Fruit fly (Drosophila melanogaster) whole organism, embryonic: ENCODE measurements around the gene Unr.

Experiments
- Abd-B ChIP-seq: fragments of 200-800 bp; sonication (Bioruptor generic); optimal IDR thresholded peaks from 2 replicates; lab custom pipeline; 2018; ENCODE audit warnings: missing biosample characterization, mild to moderate bottlenecking, missing genetic modification characterization, moderate library complexity
- CG10366 ChIP-seq: fragments of 200-800 bp; sonication (Bioruptor generic); IDR thresholded peaks from 2 replicates; pipeline ENCODE4 v1.3.6; 2022; ENCODE audit warnings: missing biosample characterization, missing genetic modification characterization
- CG11247 ChIP-seq: fragments of 200-800 bp; sonication (Bioruptor generic); IDR thresholded peaks from 2 replicates; pipeline ENCODE4 v1.3.6; 2022; ENCODE audit warnings: missing biosample characterization, missing genetic modification characterization
- CG11504 ChIP-seq: fragments of 200-800 bp; sonication (Bioruptor generic); optimal IDR thresholded peaks from 3 replicates; lab custom pipeline; 2019; ENCODE audit warnings: missing biosample characterization, mild to moderate bottlenecking, missing genetic modification characterization, moderate library complexity
- CG12942 ChIP-seq: fragments of 200-800 bp; sonication (Bioruptor generic); optimal IDR thresholded peaks from 3 replicates; lab custom pipeline; 2016; ENCODE audit warnings: missing biosample characterization, missing genetic modification characterization
- CG1603 ChIP-seq: fragments of 200-800 bp; sonication (Bioruptor generic); optimal IDR thresholded peaks from 2 replicates; lab custom pipeline; 2019; ENCODE audit warnings: missing biosample characterization, mild to moderate bottlenecking, missing genetic modification characterization, moderate library complexity
- CG16779 ChIP-seq: fragments of 200-800 bp; sonication (Bioruptor generic); IDR thresholded peaks from 2 replicates; pipeline ENCODE4 v1.3.6; 2022; ENCODE audit warnings: missing biosample characterization, missing genetic modification characterization
- CG16815 ChIP-seq: fragments of 200-800 bp; sonication (Bioruptor generic); optimal IDR thresholded peaks from 3 replicates; lab custom pipeline; 2017; ENCODE audit warnings: missing biosample characterization, mild to moderate bottlenecking, missing genetic modification characterization
- CG18619 ChIP-seq: fragments of 200-800 bp; sonication (Bioruptor generic); optimal IDR thresholded peaks from 3 replicates; lab custom pipeline; 2017; ENCODE audit warnings: missing biosample characterization, mild to moderate bottlenecking, missing genetic modification characterization
- CG2678 ChIP-seq: fragments of 200-800 bp; sonication (Bioruptor generic); optimal IDR thresholded peaks from 3 replicates; lab custom pipeline; 2019; ENCODE audit warnings: missing biosample characterization, mild to moderate bottlenecking, missing genetic modification characterization, moderate library complexity
- CG2712 ChIP-seq: fragments of 200-800 bp; optimal IDR thresholded peaks from 3 replicates; lab custom pipeline; 2019; ENCODE audit warnings: missing biosample characterization, mild to moderate bottlenecking, missing genetic modification characterization, moderate library complexity
- CG3065 ChIP-seq: fragments of 200-800 bp; sonication (Bioruptor generic); optimal IDR thresholded peaks from 2 replicates; lab custom pipeline; 2016; ENCODE audit warnings: missing biosample characterization, missing genetic modification characterization
- CG31388 ChIP-seq: fragments of 200-800 bp; sonication (Bioruptor generic); optimal IDR thresholded peaks from 2 replicates; lab custom pipeline; 2016; ENCODE audit warnings: missing biosample characterization, missing genetic modification characterization
- CG4360 ChIP-seq: fragments of 200-800 bp; sonication (Bioruptor generic); IDR thresholded peaks from 2 replicates; pipeline ENCODE4 v1.3.6; 2022; ENCODE audit warnings: missing biosample characterization, missing genetic modification characterization
- CG4424 ChIP-seq: fragments of 200-800 bp; sonication (Bioruptor generic); optimal IDR thresholded peaks from 3 replicates; lab custom pipeline; 2016; ENCODE audit warnings: missing biosample characterization, missing genetic modification characterization
- CG6175 ChIP-seq: fragments of 200-800 bp; sonication (Bioruptor generic); IDR thresholded peaks from 3 replicates; pipeline ENCODE4 v1.3.6; 2022; ENCODE audit warnings: missing biosample characterization, missing genetic modification characterization
- CG6689 ChIP-seq: fragments of 200-800 bp; sonication (Bioruptor generic); IDR thresholded peaks from 2 replicates; pipeline ENCODE4 v1.3.6; 2022; ENCODE audit warnings: missing biosample characterization, missing genetic modification characterization
- CG6765 ChIP-seq: fragments of 200-800 bp; sonication (Bioruptor generic); optimal IDR thresholded peaks from 3 replicates; lab custom pipeline; 2017; ENCODE audit warnings: missing biosample characterization, mild to moderate bottlenecking, missing genetic modification characterization
- CG7271 ChIP-seq: fragments of 200-800 bp; sonication (Bioruptor generic); optimal IDR thresholded peaks from 2 replicates; lab custom pipeline; 2018; ENCODE audit warnings: missing biosample characterization, mild to moderate bottlenecking, missing genetic modification characterization, moderate library complexity
- CG7357 ChIP-seq: fragments of 200-800 bp; sonication (Bioruptor generic); IDR thresholded peaks from 3 replicates; pipeline ENCODE4 v1.3.6; 2022; ENCODE audit warnings: missing biosample characterization, missing genetic modification characterization
- CG7786 ChIP-seq: fragments of 200-800 bp; sonication (Bioruptor generic); optimal IDR thresholded peaks from 2 replicates; lab custom pipeline; 2016; ENCODE audit warnings: missing biosample characterization, missing genetic modification characterization
- CG7987 ChIP-seq: fragments of 200-800 bp; sonication (Bioruptor generic); optimal IDR thresholded peaks from 2 replicates; lab custom pipeline; 2018; ENCODE audit warnings: missing biosample characterization, mild to moderate bottlenecking, missing genetic modification characterization, moderate library complexity
- CG9817 ChIP-seq: fragments of 200-800 bp; sonication (Bioruptor generic); optimal IDR thresholded peaks from 2 replicates; lab custom pipeline; 2018; ENCODE audit warnings: missing biosample characterization, mild to moderate bottlenecking, missing genetic modification characterization, moderate library complexity
- Camta ChIP-seq: fragments of 200-800 bp; sonication (Bioruptor generic); optimal IDR thresholded peaks from 2 replicates; lab custom pipeline; 2016; ENCODE audit warnings: missing biosample characterization, missing genetic modification characterization
- Dad ChIP-seq: fragments of 200-800 bp; sonication (Bioruptor generic); optimal IDR thresholded peaks from 3 replicates; lab custom pipeline; 2016; ENCODE audit warnings: missing biosample characterization, missing genetic modification characterization
- Dip2 ChIP-seq: fragments of 200-800 bp; sonication (Bioruptor generic); IDR thresholded peaks from 2 replicates; pipeline ENCODE4 v1.3.6; 2022; ENCODE audit warnings: missing biosample characterization, missing genetic modification characterization
- HLHmδ ChIP-seq: fragments of 200-800 bp; sonication (Bioruptor generic); optimal IDR thresholded peaks from 2 replicates; lab custom pipeline; 2018; ENCODE audit warnings: missing biosample characterization, mild to moderate bottlenecking, missing genetic modification characterization, moderate library complexity
- Hr3 ChIP-seq: fragments of 200-800 bp; sonication (Bioruptor generic); optimal IDR thresholded peaks from 3 replicates; lab custom pipeline; 2016; ENCODE audit warnings: missing biosample characterization, missing genetic modification characterization
- MBD-R2 ChIP-seq: fragments of 200-800 bp; sonication (Bioruptor generic); IDR thresholded peaks from 2 replicates; pipeline ENCODE4 v1.3.6; 2022; ENCODE audit warnings: missing biosample characterization, missing genetic modification characterization
- Med ChIP-seq: fragments of 200-800 bp; sonication (Bioruptor generic); peaks from one replicate; lab custom pipeline; 2016; ENCODE audit warnings: missing biosample characterization, missing genetic modification characterization, mild to moderate bottlenecking, inconsistent platforms, moderate library complexity
- Meics ChIP-seq: fragments of 200-800 bp; sonication (Bioruptor generic); optimal IDR thresholded peaks from 2 replicates; lab custom pipeline; 2017; ENCODE audit warnings: missing biosample characterization, mild to moderate bottlenecking, missing genetic modification characterization
- Rfx ChIP-seq: fragments of 200-800 bp; sonication (Bioruptor generic); IDR thresholded peaks from 2 replicates; pipeline ENCODE4 v1.3.6; 2022; ENCODE audit warnings: missing biosample characterization, missing genetic modification characterization
- chinmo ChIP-seq: fragments of 200-800 bp; sonication (Bioruptor generic); IDR thresholded peaks from 4 replicates; pipeline ENCODE4 v1.3.6; 2022; ENCODE audit warnings: missing biosample characterization, missing genetic modification characterization; ENCODE audit not compliant: partially characterized antibody
- croc ChIP-seq: fragments of 200-800 bp; sonication (Bioruptor generic); conservative IDR thresholded peaks from 3 replicates; pipeline ENCODE4 v1.3.6; 2022; ENCODE audit warnings: missing biosample characterization, missing genetic modification characterization
- dysf ChIP-seq: fragments of 200-800 bp; sonication (Bioruptor generic); IDR thresholded peaks from 3 replicates; pipeline ENCODE4 v1.3.6; 2022; ENCODE audit warnings: missing biosample characterization, missing genetic modification characterization
- eyg ChIP-seq: fragments of 200-800 bp; sonication (Bioruptor generic); optimal IDR thresholded peaks from 3 replicates; lab custom pipeline; 2016; ENCODE audit warnings: missing biosample characterization, missing genetic modification characterization
- gce ChIP-seq: fragments of 200-800 bp; sonication (Bioruptor generic); IDR thresholded peaks from 3 replicates; pipeline ENCODE4 v1.3.6; 2022; ENCODE audit warnings: missing biosample characterization, missing genetic modification characterization
- gro ChIP-seq: fragments of 200-800 bp; sonication (Bioruptor generic); optimal IDR thresholded peaks from 2 replicates; lab custom pipeline; 2016; ENCODE audit warnings: missing biosample characterization, missing genetic modification characterization
- hbn ChIP-seq: fragments of 200-800 bp; sonication (Bioruptor generic); IDR thresholded peaks from 2 replicates; pipeline ENCODE4 v1.3.6; 2022; ENCODE audit warnings: missing biosample characterization, missing genetic modification characterization; ENCODE audit not compliant: partially characterized antibody
- insv ChIP-seq, 2 experiments: fragments of 200-800 bp; sonication (Bioruptor generic); optimal IDR thresholded peaks; 3 replicates each; lab custom pipeline; 2016 to 2018; ENCODE audit warnings: missing biosample characterization in 2 of 2, missing genetic modification characterization in 2 of 2
- jumu ChIP-seq: fragments of 200-800 bp; sonication (Bioruptor generic); optimal IDR thresholded peaks from 3 replicates; lab custom pipeline; 2016; ENCODE audit warnings: missing biosample characterization, missing genetic modification characterization
- kay ChIP-seq: fragments of 200-800 bp; sonication (Bioruptor generic); optimal IDR thresholded peaks from 2 replicates; lab custom pipeline; 2016; ENCODE audit warnings: missing biosample characterization, missing genetic modification characterization
- pum ChIP-seq: fragments of 200-800 bp; sonication (Bioruptor generic); optimal IDR thresholded peaks from 2 replicates; lab custom pipeline; 2016; ENCODE audit warnings: missing biosample characterization, missing genetic modification characterization
- sd ChIP-seq: fragments of 200-800 bp; sonication (Bioruptor generic); optimal IDR thresholded peaks from 3 replicates; lab custom pipeline; 2018; ENCODE audit warnings: missing biosample characterization, mild to moderate bottlenecking, missing genetic modification characterization, moderate library complexity
- tll ChIP-seq, 2 experiments: fragments of 200-800 bp in 1 of 2; fragments of >200 bp in 1 of 2; sonication (Bioruptor generic) in 1 of 2; optimal IDR thresholded peaks; 2 replicates each; lab custom pipeline; 2017 to 2019; ENCODE audit warnings: missing biosample characterization in 2 of 2, missing genetic modification characterization in 2 of 2, mild to moderate bottlenecking in 1 of 2, moderate library complexity in 1 of 2
- trem ChIP-seq: fragments of 200-800 bp; optimal IDR thresholded peaks from 3 replicates; lab custom pipeline; 2019; ENCODE audit warnings: missing biosample characterization, mild to moderate bottlenecking, missing genetic modification characterization, moderate library complexity
- unpg ChIP-seq: fragments of 200-800 bp; sonication (Bioruptor generic); optimal IDR thresholded peaks from 3 replicates; lab custom pipeline; 2018; ENCODE audit warnings: missing biosample characterization, mild to moderate bottlenecking, missing genetic modification characterization, moderate library complexity
- vnd ChIP-seq: fragments of 200-800 bp; sonication (Bioruptor generic); IDR thresholded peaks from 3 replicates; pipeline ENCODE4 v1.3.6; 2022; ENCODE audit warnings: missing biosample characterization, missing genetic modification characterization; ENCODE audit not compliant: partially characterized antibody
- wdn ChIP-seq: fragments of 200-800 bp; sonication (Bioruptor generic); IDR thresholded peaks from 2 replicates; pipeline ENCODE4 v1.3.6; 2022; ENCODE audit warnings: missing biosample characterization, missing genetic modification characterization

Gene Unr

DNA sequence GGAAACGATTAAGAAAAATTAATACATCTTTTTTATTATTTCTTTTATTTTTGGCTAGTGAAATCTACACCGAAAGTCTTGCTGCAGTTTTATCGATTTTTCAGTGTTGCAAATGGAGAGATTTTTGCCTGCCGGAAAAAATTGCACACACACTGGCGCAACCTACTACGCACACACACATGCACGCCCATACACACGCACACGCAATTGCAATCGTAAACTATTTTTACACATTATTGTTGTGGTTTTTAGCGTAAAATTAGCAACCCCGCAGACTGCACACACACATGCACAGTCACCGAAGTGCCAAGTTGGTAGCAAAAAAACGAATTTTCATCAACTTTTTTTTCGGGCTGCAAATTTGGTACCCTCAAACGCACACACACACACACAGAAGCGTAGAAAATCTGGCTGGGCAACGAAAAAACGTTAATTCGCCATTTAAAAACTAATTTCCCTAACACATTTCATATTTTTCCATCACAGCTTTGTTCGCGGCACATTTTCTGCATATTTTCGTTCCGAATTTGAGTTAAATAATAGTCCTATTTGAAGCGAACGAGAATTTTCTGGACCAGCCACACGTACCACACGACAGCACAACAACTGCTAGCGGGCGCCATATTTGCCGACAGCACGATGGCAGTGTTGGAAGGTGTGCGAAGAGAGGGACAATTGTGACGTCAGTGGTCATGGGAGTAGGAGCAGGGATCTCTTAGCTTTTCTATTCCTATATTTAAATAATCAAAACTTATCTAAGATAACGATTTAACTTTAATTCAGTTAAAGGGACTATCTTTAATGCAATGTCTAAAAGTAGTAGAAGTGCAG, at the start of gene Unr (continued):
- no peak for TF ChIP-seq hbn
- TF ChIP-seq wdn (GFP tag; lab: Robert Waterston, UW): peak; percentile 77
- peak; percentile 75 for TF ChIP-seq unpg (GFP tag; lab: Kevin White, UChicago)
- peak; percentile 83 for TF ChIP-seq CG1603
- peak; percentile 36 for TF ChIP-seq CG3065 (GFP tag; lab: Kevin White, UChicago)
- TF ChIP-seq CG6175 (GFP tag; lab: Robert Waterston, UW): peak; percentile 78; the same call in 2 of the 3 replicates
- TF ChIP-seq Dip2 (GFP tag; lab: Robert Waterston, UW): no peak
- peak; percentile 81 for TF ChIP-seq CG2678
- TF ChIP-seq Meics (GFP tag; lab: Kevin White, UChicago): peak; percentile 79
- peak; percentile 74 for TF ChIP-seq CG9817 (tag; lab: Kevin White, UChicago)
- TF ChIP-seq Rfx (GFP tag; lab: Robert Waterston, UW): peak; percentile 92
- TF ChIP-seq CG18619 (GFP tag; lab: Kevin White, UChicago): peak; percentile 60
- TF ChIP-seq CG7271 (tag; lab: Kevin White, UChicago): no peak
- TF ChIP-seq eyg: peak; percentile 53
- peak; percentile 64 for TF ChIP-seq CG4360 (GFP tag; lab: Robert Waterston, UW)
- TF ChIP-seq croc: no peak; the same call in 2 of the 3 replicates
- peak; percentile 68 for TF ChIP-seq Hr3 (GFP tag; lab: Kevin White, UChicago)
- peak; percentile 63 for TF ChIP-seq Dad (GFP tag; lab: Kevin White, UChicago)
- TF ChIP-seq CG16815 (GFP tag; lab: Kevin White, UChicago): peak; percentile 42
- peak; percentile 81 for TF ChIP-seq CG11247
- peak; percentile 77 for TF ChIP-seq CG10366 (GFP tag; lab: Robert Waterston, UW)
- peak; percentile 77 for TF ChIP-seq MBD-R2 (GFP tag; lab: Robert Waterston, UW)
- TF ChIP-seq CG4424 (GFP tag; lab: Kevin White, UChicago): peak; percentile 83
- TF ChIP-seq CG16779: peak; percentile 83
- TF ChIP-seq Abd-B (GFP tag; lab: Kevin White, UChicago): peak; percentile 36
- TF ChIP-seq CG2712 (tag; lab: Kevin White, UChicago): peak; percentile 82
- TF ChIP-seq pum (GFP tag; lab: Kevin White, UChicago): peak; percentile 81
- peak; percentile 74; the same call in 2 of the 3 replicates for TF ChIP-seq gce (GFP tag; lab: Robert Waterston, UW)
- TF ChIP-seq chinmo (GFP tag; lab: Robert Waterston, UW): 0 out of 4 replicates have a peak, but pooled peaks have one; percentile 60
- peak in 1 of 2 experiments; percentile 42 for TF ChIP-seq insv (GFP tag; optimal IDR thresholded peaks at IDR 0.05; lab: Kevin White, UChicago)
- no peak for TF ChIP-seq CG31388 (GFP tag; lab: Kevin White, UChicago)
- peak; percentile 76 for TF ChIP-seq CG12942
- TF ChIP-seq CG11504: peak; percentile 63
- peak; percentile 63 for TF ChIP-seq trem (tag; lab: Kevin White, UChicago)
- TF ChIP-seq tll (GFP tag; optimal IDR thresholded peaks at IDR 0.05; lab: Kevin White, UChicago): no peak
- TF ChIP-seq gro (GFP tag; lab: Kevin White, UChicago): peak; percentile 89
- peak; percentile 74 for TF ChIP-seq CG6689 (GFP tag; lab: Robert Waterston, UW)
- TF ChIP-seq Camta (GFP tag; lab: Kevin White, UChicago): peak; percentile 63
- TF ChIP-seq CG7786: peak; percentile 87
- TF ChIP-seq Med (GFP tag; lab: Kevin White, UChicago): peak; percentile 99
- peak; percentile 81 for TF ChIP-seq dysf (GFP tag; lab: Robert Waterston, UW)
- TF ChIP-seq HLHmδ: peak; percentile 86
- no peak for TF ChIP-seq vnd (GFP tag; lab: Robert Waterston, UW)
- TF ChIP-seq CG6765 (GFP tag; lab: Kevin White, UChicago): peak; percentile 65
- peak; percentile 38 for TF ChIP-seq sd (tag; lab: Kevin White, UChicago)
- TF ChIP-seq jumu (GFP tag; lab: Kevin White, UChicago): peak; percentile 81
- peak; percentile 45; the same call in 1 of the 3 replicates for TF ChIP-seq CG7357
- peak; percentile 56 for TF ChIP-seq kay (GFP tag; lab: Kevin White, UChicago)
- peak; percentile 72 for TF ChIP-seq CG7987
